Worm (Caenorhabditis elegans) whole organism, L4 larva: ENCODE measurements around the gene eff-1.

Experiments used
- aha-1 ChIP-seq: fragments of 150-350 bp; peaks from one replicate; lab custom pipeline; 2014; ENCODE audit warnings: missing biosample characterization, missing genetic modification characterization
- ceh-62 ChIP-seq: sonication (generic microtip); optimal IDR thresholded peaks from 2 replicates; lab custom pipeline; 2017; ENCODE audit warnings: missing biosample characterization, missing genetic modification characterization
- jun-1 ChIP-seq: fragments of 150-350 bp; optimal IDR thresholded peaks from 2 replicates; lab custom pipeline; 2014; ENCODE audit warnings: missing biosample characterization, missing genetic modification reagents, missing genetic modification characterization
- lin-13 ChIP-seq: fragments of 150-350 bp; optimal IDR thresholded peaks from 2 replicates; lab custom pipeline; 2014; ENCODE audit warnings: missing biosample characterization, missing genetic modification reagents, missing genetic modification characterization
- mep-1 ChIP-seq: fragments of 150-350 bp; sonication (generic microtip); optimal IDR thresholded peaks from 3 replicates; lab custom pipeline; 2014; ENCODE audit warnings: missing biosample characterization, missing genetic modification characterization
- nhr-111 ChIP-seq: fragments of 200-800 bp; sonication (Bioruptor generic); optimal IDR thresholded peaks from 2 replicates; lab custom pipeline; 2018; ENCODE audit warnings: mild to moderate bottlenecking, missing genetic modification characterization, missing compliant biosample characterization
- tag-97 ChIP-seq: fragments of 200-800 bp; sonication (Bioruptor generic); IDR thresholded peaks from 2 replicates; pipeline ENCODE4 v1.3.6; 2022; ENCODE audit warnings: missing genetic modification characterization, missing compliant biosample characterization

DNA sequence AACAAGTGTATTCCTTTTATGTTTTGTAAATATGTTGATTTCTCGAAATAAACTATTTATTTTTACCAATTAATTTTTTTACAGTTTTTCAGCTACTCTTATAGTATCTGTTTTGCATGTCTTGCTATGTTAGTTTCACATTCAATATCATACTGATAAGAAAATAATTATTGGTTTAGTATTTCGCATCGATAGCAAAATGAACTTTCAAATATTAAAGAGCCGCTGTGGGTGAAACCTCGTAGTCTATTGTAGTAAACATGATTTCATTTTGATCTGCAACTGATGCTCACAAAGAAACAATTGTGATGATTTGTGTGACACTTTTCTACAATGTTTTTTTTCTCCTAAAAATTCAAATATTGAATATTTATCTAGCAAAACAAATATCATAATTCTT is 45.7 kb downstream of the eff-1 start:
- no peak for TF ChIP-seq tag-97 (GFP tag; lab: Robert Waterston, UW)
- TF ChIP-seq aha-1 (tag; lab: Kevin White, UChicago) = no peak
- TF ChIP-seq lin-13 = no peak
- no peak for TF ChIP-seq mep-1 (tag; lab: Kevin White, UChicago)
- no peak for TF ChIP-seq nhr-111
- TF ChIP-seq ceh-62 (tag; lab: Kevin White, UChicago) = no peak
- no peak for TF ChIP-seq jun-1
